Fruit fly (Drosophila melanogaster) whole organism, embryonic: ENCODE results near the gene CG14054.

Experiments
- Adf1 ChIP-seq: fragments of 200-800 bp; sonication (Bioruptor generic); IDR thresholded peaks from 2 replicates; pipeline ENCODE4 v1.3.6; 2022; ENCODE audit warnings: missing biosample characterization, missing genetic modification characterization
- Atf6 ChIP-seq: fragments of 200-800 bp; sonication (Bioruptor generic); IDR thresholded peaks from 2 replicates; pipeline ENCODE4 v1.3.6; 2022; ENCODE audit warnings: missing biosample characterization, missing genetic modification characterization
- BtbVII ChIP-seq: fragments of 200-800 bp; sonication (Bioruptor generic); optimal IDR thresholded peaks from 3 replicates; lab custom pipeline; 2017; ENCODE audit warnings: missing biosample characterization, mild to moderate bottlenecking, missing genetic modification characterization
- CG10959 ChIP-seq: fragments of 200-800 bp; sonication (Bioruptor generic); IDR thresholded peaks from 2 replicates; pipeline ENCODE4 v1.3.6; 2022; ENCODE audit warnings: missing biosample characterization, missing genetic modification characterization
- CG11456 ChIP-seq: fragments of 200-800 bp; sonication (Bioruptor generic); IDR thresholded peaks from 3 replicates; pipeline ENCODE4 v1.3.6; 2022; ENCODE audit warnings: missing biosample characterization, missing genetic modification characterization
- CG12942 ChIP-seq: fragments of 200-800 bp; sonication (Bioruptor generic); optimal IDR thresholded peaks from 3 replicates; lab custom pipeline; 2016; ENCODE audit warnings: missing biosample characterization, missing genetic modification characterization
- CG15269 ChIP-seq: fragments of 200-800 bp; sonication (Bioruptor generic); optimal IDR thresholded peaks from 2 replicates; lab custom pipeline; 2018; ENCODE audit warnings: missing biosample characterization, mild to moderate bottlenecking, missing genetic modification characterization, moderate library complexity
- CG18011 ChIP-seq: fragments of 200-800 bp; sonication (Bioruptor generic); optimal IDR thresholded peaks from 2 replicates; lab custom pipeline; 2017; ENCODE audit warnings: missing biosample characterization, missing genetic modification characterization, mild to moderate bottlenecking, moderate library complexity, missing genotype
- CG2889 ChIP-seq: fragments of 200-800 bp; sonication (Bioruptor generic); IDR thresholded peaks from 3 replicates; pipeline ENCODE4 v1.3.6; 2022; ENCODE audit warnings: missing biosample characterization, missing genetic modification characterization
- CG3065 ChIP-seq: fragments of 200-800 bp; sonication (Bioruptor generic); optimal IDR thresholded peaks from 2 replicates; lab custom pipeline; 2016; ENCODE audit warnings: missing biosample characterization, missing genetic modification characterization
- CG31224 ChIP-seq: fragments of 200-800 bp; sonication (Bioruptor generic); IDR thresholded peaks from 2 replicates; pipeline ENCODE4 v1.3.6; 2022; ENCODE audit warnings: missing biosample characterization, missing genetic modification characterization
- CG4360 ChIP-seq: fragments of 200-800 bp; sonication (Bioruptor generic); IDR thresholded peaks from 2 replicates; pipeline ENCODE4 v1.3.6; 2022; ENCODE audit warnings: missing biosample characterization, missing genetic modification characterization
- CG4404 ChIP-seq: fragments of 200-800 bp; sonication (Bioruptor generic); IDR thresholded peaks from 2 replicates; pipeline ENCODE4 v1.3.6; 2022; ENCODE audit warnings: missing biosample characterization, missing genetic modification characterization
- CG5180 ChIP-seq: fragments of 200-800 bp; sonication (Bioruptor generic); optimal IDR thresholded peaks from 3 replicates; lab custom pipeline; 2017; ENCODE audit warnings: missing biosample characterization, missing genetic modification characterization, mild to moderate bottlenecking, moderate library complexity, missing genetic modification reagents
- CG8388 ChIP-seq: fragments of 200-800 bp; sonication (Bioruptor generic); optimal IDR thresholded peaks from 2 replicates; lab custom pipeline; 2019; ENCODE audit warnings: missing biosample characterization, mild to moderate bottlenecking, missing genetic modification characterization, moderate library complexity
- CG8478 ChIP-seq: fragments of >200 bp; optimal IDR thresholded peaks from 2 replicates; lab custom pipeline; 2018
- CG8924 ChIP-seq: fragments of 200-800 bp; optimal IDR thresholded peaks from 3 replicates; lab custom pipeline; 2019; ENCODE audit warnings: missing biosample characterization, mild to moderate bottlenecking, missing genetic modification characterization, moderate library complexity
- CoRest ChIP-seq: fragments of 200-800 bp; sonication (Bioruptor generic); optimal IDR thresholded peaks from 3 replicates; lab custom pipeline; 2018; ENCODE audit warnings: missing biosample characterization, mild to moderate bottlenecking, missing genetic modification characterization, moderate library complexity
- D19A ChIP-seq: fragments of 200-800 bp; optimal IDR thresholded peaks from 3 replicates; lab custom pipeline; 2019; ENCODE audit warnings: missing biosample characterization, mild to moderate bottlenecking, missing genetic modification characterization, moderate library complexity
- Dek ChIP-seq: fragments of 200-800 bp; sonication (Bioruptor generic); optimal IDR thresholded peaks from 3 replicates; lab custom pipeline; 2019; ENCODE audit warnings: missing biosample characterization, mild to moderate bottlenecking, missing genetic modification characterization, moderate library complexity
- Dll ChIP-seq: fragments of 200-800 bp; sonication (Bioruptor generic); IDR thresholded peaks from 4 replicates; pipeline ENCODE4 v1.3.6; 2022; ENCODE audit warnings: missing biosample characterization, missing genetic modification characterization; ENCODE audit not compliant: partially characterized antibody
- Doc2 ChIP-seq: fragments of 200-800 bp; sonication (Bioruptor generic); IDR thresholded peaks from 2 replicates; pipeline ENCODE4 v1.3.6; 2022; ENCODE audit warnings: missing biosample characterization, missing genetic modification characterization
- Dref ChIP-seq: fragments of 200-800 bp; sonication (Bioruptor generic); IDR thresholded peaks from 2 replicates; pipeline ENCODE4 v1.3.6; 2022; ENCODE audit warnings: missing biosample characterization, missing genetic modification characterization
- Drgx ChIP-seq: fragments of 200-800 bp; sonication (Bioruptor generic); IDR thresholded peaks from 2 replicates; pipeline ENCODE4 v1.3.6; 2022; ENCODE audit warnings: missing biosample characterization, missing genetic modification characterization
- ERR ChIP-seq: fragments of 200-800 bp; sonication (Bioruptor generic); optimal IDR thresholded peaks from 2 replicates; lab custom pipeline; 2016; ENCODE audit warnings: missing biosample characterization, missing genetic modification characterization
- Ets97D ChIP-seq: fragments of 200-800 bp; sonication (Bioruptor generic); optimal IDR thresholded peaks from 3 replicates; lab custom pipeline; 2016; ENCODE audit warnings: missing biosample characterization, missing genetic modification characterization
- Gsc ChIP-seq: fragments of 200-800 bp; sonication (Bioruptor generic); IDR thresholded peaks from 2 replicates; pipeline ENCODE4 v1.3.6; 2022; ENCODE audit warnings: missing biosample characterization, missing genetic modification characterization
- HLH4C ChIP-seq: fragments of 200-800 bp; sonication (Bioruptor generic); IDR thresholded peaks from 3 replicates; pipeline ENCODE4 v1.3.6; 2022; ENCODE audit warnings: missing biosample characterization, missing genetic modification characterization; ENCODE audit not compliant: partially characterized antibody
- HLH54F ChIP-seq: fragments of 200-800 bp; sonication (Bioruptor generic); optimal IDR thresholded peaks from 3 replicates; lab custom pipeline; 2016; ENCODE audit warnings: missing biosample characterization, missing genetic modification characterization
- HmgD ChIP-seq: fragments of 200-800 bp; sonication (Bioruptor generic); optimal IDR thresholded peaks from 3 replicates; lab custom pipeline; 2016; ENCODE audit warnings: missing biosample characterization, missing genetic modification characterization
- Lhr ChIP-seq: fragments of 200-800 bp; sonication (Bioruptor generic); optimal IDR thresholded peaks from 3 replicates; lab custom pipeline; 2017; ENCODE audit warnings: mild to moderate bottlenecking, missing biosample characterization, missing genetic modification reagents, missing genetic modification characterization
- Optix ChIP-seq: fragments of 200-800 bp; sonication (Bioruptor generic); IDR thresholded peaks from 3 replicates; pipeline ENCODE4 v1.3.6; 2022; ENCODE audit warnings: missing biosample characterization, missing genetic modification characterization
- Six4 ChIP-seq: fragments of 200-800 bp; sonication (Bioruptor generic); optimal IDR thresholded peaks from 2 replicates; lab custom pipeline; 2016; ENCODE audit warnings: missing biosample characterization, missing genetic modification characterization
- Spps ChIP-seq: fragments of 200-800 bp; sonication (Bioruptor generic); optimal IDR thresholded peaks from 2 replicates; lab custom pipeline; 2018; ENCODE audit warnings: missing biosample characterization, mild to moderate bottlenecking, missing genetic modification characterization
- Sry-β ChIP-seq: fragments of 200-800 bp; sonication (Bioruptor generic); optimal IDR thresholded peaks from 2 replicates; lab custom pipeline; 2018; ENCODE audit warnings: missing biosample characterization, mild to moderate bottlenecking, missing genetic modification characterization, moderate library complexity
- Tbp ChIP-seq: fragments of >200 bp; optimal IDR thresholded peaks from 2 replicates; lab custom pipeline; 2018; ENCODE audit warnings: missing biosample characterization, missing genetic modification characterization
- amos ChIP-seq: fragments of 200-800 bp; sonication (Bioruptor generic); IDR thresholded peaks from 2 replicates; pipeline ENCODE4 v1.3.6; 2022; ENCODE audit warnings: missing biosample characterization, missing genetic modification characterization; ENCODE audit not compliant: partially characterized antibody
- az2 ChIP-seq: fragments of 200-800 bp; sonication (Bioruptor generic); optimal IDR thresholded peaks from 3 replicates; lab custom pipeline; 2016; ENCODE audit warnings: missing biosample characterization, missing genetic modification characterization
- cad ChIP-seq: fragments of >200 bp; optimal IDR thresholded peaks from 2 replicates; lab custom pipeline; 2017; ENCODE audit warnings: missing biosample characterization, missing genetic modification characterization
- chif ChIP-seq, 2 experiments: fragments of 200-800 bp; sonication (Bioruptor generic); optimal IDR thresholded peaks; 3 replicates each; lab custom pipeline; 2016; ENCODE audit warnings: missing biosample characterization in 2 of 2, missing genetic modification characterization in 2 of 2
- dysf ChIP-seq: fragments of 200-800 bp; sonication (Bioruptor generic); IDR thresholded peaks from 3 replicates; pipeline ENCODE4 v1.3.6; 2022; ENCODE audit warnings: missing biosample characterization, missing genetic modification characterization
- ems ChIP-seq: fragments of 200-800 bp; sonication (Bioruptor generic); optimal IDR thresholded peaks from 3 replicates; lab custom pipeline; 2016; ENCODE audit warnings: missing biosample characterization, missing genetic modification characterization
- gce ChIP-seq: fragments of 200-800 bp; sonication (Bioruptor generic); IDR thresholded peaks from 3 replicates; pipeline ENCODE4 v1.3.6; 2022; ENCODE audit warnings: missing biosample characterization, missing genetic modification characterization
- gt ChIP-seq: fragments of 200-800 bp; sonication (Bioruptor generic); IDR thresholded peaks from 2 replicates; pipeline ENCODE4 v1.3.6; 2022; ENCODE audit warnings: missing biosample characterization, missing genetic modification characterization
- jumu ChIP-seq: fragments of 200-800 bp; sonication (Bioruptor generic); optimal IDR thresholded peaks from 3 replicates; lab custom pipeline; 2016; ENCODE audit warnings: missing biosample characterization, missing genetic modification characterization
- nerfin-1 ChIP-seq: fragments of 200-800 bp; sonication (Bioruptor generic); optimal IDR thresholded peaks from 3 replicates; lab custom pipeline; 2019; ENCODE audit warnings: missing biosample characterization, mild to moderate bottlenecking, missing genetic modification characterization, moderate library complexity
- sd ChIP-seq: fragments of 200-800 bp; sonication (Bioruptor generic); optimal IDR thresholded peaks from 3 replicates; lab custom pipeline; 2018; ENCODE audit warnings: missing biosample characterization, mild to moderate bottlenecking, missing genetic modification characterization, moderate library complexity
- sim ChIP-seq: fragments of 200-800 bp; sonication (Bioruptor generic); IDR thresholded peaks from 2 replicates; pipeline ENCODE4 v1.3.6; 2022; ENCODE audit warnings: missing biosample characterization, missing genetic modification characterization
- slbo ChIP-seq: fragments of 200-800 bp; sonication (Bioruptor generic); IDR thresholded peaks from 2 replicates; pipeline ENCODE4 v1.3.6; 2022; ENCODE audit warnings: missing biosample characterization, missing genetic modification characterization
- sug ChIP-seq: fragments of 200-800 bp; optimal IDR thresholded peaks from 2 replicates; lab custom pipeline; 2019; ENCODE audit warnings: missing biosample characterization, mild to moderate bottlenecking, missing genetic modification characterization, moderate library complexity
- zen2 ChIP-seq: fragments of 200-800 bp; sonication (Bioruptor generic); IDR thresholded peaks from 3 replicates; pipeline ENCODE4 v1.3.6; 2022; ENCODE audit warnings: missing biosample characterization, missing genetic modification characterization; ENCODE audit not compliant: partially characterized antibody
- zf30C ChIP-seq: fragments of 200-800 bp; sonication (Bioruptor generic); optimal IDR thresholded peaks from 3 replicates; lab custom pipeline; 2018; ENCODE audit warnings: missing biosample characterization, mild to moderate bottlenecking, missing genetic modification characterization

CG14054 gene

DNA sequence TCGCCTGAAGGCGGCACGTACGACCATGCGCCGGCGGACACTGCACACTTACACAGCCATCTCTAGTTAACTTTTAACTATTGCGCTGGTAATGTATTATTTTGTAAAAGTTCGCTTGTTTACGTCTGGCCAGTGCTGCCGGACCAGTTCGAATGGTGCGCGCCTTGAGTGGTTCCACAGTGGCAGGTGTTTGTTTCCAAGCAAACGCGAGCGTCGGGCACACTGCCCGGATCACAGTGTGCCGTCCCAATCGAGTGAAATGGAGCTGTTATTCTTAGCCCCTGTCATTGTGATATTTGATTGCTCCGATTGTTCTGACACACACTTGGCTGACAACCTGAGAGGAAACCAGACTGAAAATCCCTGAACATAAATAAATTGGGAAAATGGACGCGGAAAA, 7.2 kb upstream of the CG14054 start, which contains the start of gene CG4199 (continued):
- TF ChIP-seq Dek (tag; lab: Kevin White, UChicago), result no peak
- peak; percentile 44 for TF ChIP-seq Dref (GFP tag; lab: Robert Waterston, UW)
- TF ChIP-seq ERR, result no peak
- peak; percentile 5 for TF ChIP-seq ems (GFP tag; lab: Kevin White, UChicago)
- no peak for TF ChIP-seq CG12942
- TF ChIP-seq CG8478 (lab: Kevin White, UChicago), result no peak
- TF ChIP-seq CG8388 (GFP tag; lab: Kevin White, UChicago), result no peak
- peak; percentile 20; the same call in 1 of the 2 replicates for TF ChIP-seq Drgx (GFP tag; lab: Robert Waterston, UW)
- TF ChIP-seq nerfin-1 (tag; lab: Kevin White, UChicago), result no peak
- no peak for TF ChIP-seq Spps (tag; lab: Kevin White, UChicago)
- TF ChIP-seq amos (GFP tag; lab: Robert Waterston, UW), result peak; percentile 37; the same call in 1 of the 2 replicates
- peak; percentile 6 for TF ChIP-seq jumu
- no peak for TF ChIP-seq gt
- no peak for TF ChIP-seq Tbp (GFP tag; lab: Kevin White, UChicago)
- TF ChIP-seq CG5180 (GFP tag; lab: Kevin White, UChicago), result no peak
- TF ChIP-seq Ets97D (GFP tag; lab: Kevin White, UChicago), result peak; percentile 41
- peak; percentile 32 for TF ChIP-seq Lhr (GFP tag; lab: Kevin White, UChicago)
- TF ChIP-seq gce, result 0 out of 3 replicates have a peak, but pooled peaks have one; percentile 11
- no peak for TF ChIP-seq CG4360 (GFP tag; lab: Robert Waterston, UW)
- TF ChIP-seq Six4 (GFP tag; lab: Kevin White, UChicago), result no peak
- no peak for TF ChIP-seq Atf6 (GFP tag; lab: Robert Waterston, UW)
- TF ChIP-seq CG18011 (GFP tag; lab: Kevin White, UChicago), result no peak
- no peak for TF ChIP-seq CG11456
- TF ChIP-seq Optix (GFP tag; lab: Robert Waterston, UW), result no peak
- TF ChIP-seq az2 (GFP tag; lab: Kevin White, UChicago), result no peak
- no peak for TF ChIP-seq chif (GFP tag; optimal IDR thresholded peaks at IDR 0.05; lab: Kevin White, UChicago)
- TF ChIP-seq Sry-β, result no peak
- TF ChIP-seq HLH54F (GFP tag; lab: Kevin White, UChicago), result no peak
- no peak for TF ChIP-seq CG10959
- TF ChIP-seq HLH4C, result no peak; the same call in 2 of the 3 replicates
- TF ChIP-seq HmgD (GFP tag; lab: Kevin White, UChicago), result peak; percentile 27
- no peak for TF ChIP-seq D19A (tag; lab: Kevin White, UChicago)
- TF ChIP-seq CG31224, result no peak
- TF ChIP-seq Adf1 (GFP tag; lab: Robert Waterston, UW), result no peak
- TF ChIP-seq cad (GFP tag; lab: Kevin White, UChicago), result no peak
- TF ChIP-seq Gsc, result no peak
- no peak for TF ChIP-seq Dll (GFP tag; lab: Robert Waterston, UW)
- no peak for TF ChIP-seq dysf
- TF ChIP-seq CG4404 (GFP tag; lab: Robert Waterston, UW), result no peak
- TF ChIP-seq zf30C (GFP tag; lab: Kevin White, UChicago), result no peak

DNA sequence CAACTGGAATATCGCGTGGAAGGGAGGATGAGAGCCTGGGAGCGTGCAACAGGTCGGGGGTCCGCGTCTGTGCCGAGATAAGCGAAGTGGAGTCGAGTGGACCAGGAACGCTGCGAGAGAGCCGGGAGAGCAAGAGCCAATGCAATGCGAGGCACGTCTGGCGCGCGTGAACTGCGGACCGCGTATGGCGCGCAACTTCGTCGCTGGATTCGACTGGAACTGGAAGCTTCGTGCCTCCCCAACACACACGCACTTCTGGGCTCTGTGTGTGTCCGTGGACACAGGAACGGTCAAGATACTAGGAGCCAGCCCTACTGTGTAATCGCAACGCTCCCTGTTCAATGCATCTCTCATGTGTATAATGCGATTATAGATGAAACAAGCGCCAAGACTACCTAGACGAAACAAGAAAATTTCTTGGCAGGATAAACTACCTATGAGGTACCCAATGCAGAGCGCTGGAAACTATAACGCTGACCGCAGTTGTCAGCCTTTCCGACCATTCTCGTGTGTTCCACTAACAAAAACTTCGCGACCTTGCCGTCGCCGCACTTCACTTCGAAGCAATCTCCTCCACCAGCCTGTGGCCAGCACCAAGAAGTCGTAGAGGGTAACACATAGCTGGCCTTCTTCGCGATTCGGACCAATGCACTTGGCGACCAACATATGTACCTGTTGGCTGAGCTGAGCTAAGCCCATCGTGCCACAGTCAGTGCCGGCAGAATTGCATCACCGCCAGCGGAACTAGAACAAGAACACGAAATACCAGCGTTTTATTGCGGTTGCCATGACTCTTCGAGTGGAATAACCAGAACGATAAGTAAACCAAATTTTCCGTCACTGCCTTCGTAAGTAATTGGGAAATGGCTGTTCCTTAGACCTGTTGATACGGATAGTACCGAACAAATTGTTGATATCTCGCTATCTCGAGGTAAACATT, 6.0 kb upstream of the CG14054 start, which contains the start of gene Rtca:
Gene Rtca (plus strand): TSS at position 536 of the 940 bp plus-strand sequence.
- TF ChIP-seq sug (tag; lab: Kevin White, UChicago) (peak; percentile 30), CG3065 (GFP tag; lab: Kevin White, UChicago) (no peak), CG8924 (peak; percentile 62), Doc2 (GFP tag; lab: Robert Waterston, UW) (no peak), CoRest (tag; lab: Kevin White, UChicago) (peak; percentile 70), sd (tag; lab: Kevin White, UChicago) (peak; percentile 74), CG15269 (tag; lab: Kevin White, UChicago) (peak; percentile 82), CG2889 (GFP tag; lab: Robert Waterston, UW) (0 out of 3 replicates have a peak, but pooled peaks have one; percentile 14), zen2 (GFP tag; lab: Robert Waterston, UW) (no peak), sim (GFP tag; lab: Robert Waterston, UW) (no peak), BtbVII (GFP tag; lab: Kevin White, UChicago) (peak; percentile 72), slbo (peak; percentile 77)
